Fruit fly (Drosophila melanogaster) whole organism: Measurements from ENCODE around the gene CG10973.

ENCODE experiments used
- CG8478 ChIP-seq: fragments of >200 bp; optimal IDR thresholded peaks from 2 replicates; lab custom pipeline; 2018; ENCODE audit warnings: inconsistent platforms
- Dll ChIP-seq: fragments of >200 bp; optimal IDR thresholded peaks from 2 replicates; lab custom pipeline; 2017
- EcR ChIP-seq, 2 experiments: fragments of >200 bp; optimal IDR thresholded peaks; 2 replicates each; lab custom pipeline; 2017; ENCODE audit warnings: missing biosample characterization in 2 of 2, missing genetic modification characterization in 2 of 2, missing genetic modification reagents in 2 of 2
- pan ChIP-seq: fragments of >200 bp; optimal IDR thresholded peaks from 2 replicates; lab custom pipeline; 2017
- psq ChIP-seq: fragments of >200 bp; optimal IDR thresholded peaks from 2 replicates; lab custom pipeline; 2017
- usp ChIP-seq: fragments of >200 bp; optimal IDR thresholded peaks from 2 replicates; lab custom pipeline; 2017; ENCODE audit warnings: missing biosample characterization, missing genetic modification characterization, mixed read lengths

DNA sequence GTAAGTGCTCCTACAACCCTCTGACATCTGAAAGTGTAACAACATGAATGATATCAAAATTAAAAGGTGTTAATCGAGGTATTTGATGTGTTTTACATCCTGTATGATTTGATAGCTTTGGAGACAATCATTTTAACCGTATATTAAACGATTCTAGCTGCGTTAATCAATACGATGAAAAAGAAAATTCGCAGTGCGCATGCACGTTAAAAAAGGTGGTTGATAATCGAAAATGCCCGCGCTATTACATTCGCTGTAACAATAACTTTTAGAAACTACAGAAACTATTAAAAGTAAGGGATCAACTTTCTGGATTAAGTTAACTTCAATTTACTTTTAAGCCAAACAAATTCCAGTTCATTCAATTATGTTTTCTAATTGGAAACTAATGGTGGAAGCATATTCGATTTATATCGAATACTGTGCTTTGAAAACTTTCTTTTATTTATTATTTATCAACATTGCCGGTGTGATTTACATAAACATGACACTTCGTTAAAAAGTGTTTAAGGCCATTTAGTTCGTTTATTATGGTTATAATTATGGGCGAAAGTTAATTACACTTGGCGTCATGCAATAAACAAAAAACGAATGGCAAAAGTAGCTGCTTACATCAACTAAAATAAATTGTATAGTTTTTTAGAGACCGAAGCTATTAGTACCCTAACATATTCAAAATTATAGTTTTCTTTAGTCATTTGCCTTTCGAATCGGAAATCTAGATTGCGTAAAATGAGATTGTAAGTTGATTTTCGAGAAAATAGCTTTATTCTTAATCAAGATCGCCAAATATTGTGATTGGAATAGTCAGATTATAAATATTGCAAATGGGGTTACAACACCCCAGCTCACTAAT lies 5.6 kb downstream of the CG10973 start:
- TF ChIP-seq CG8478, result no peak
- TF ChIP-seq psq (lab: Kevin White, UChicago), result no peak
- no peak for TF ChIP-seq pan
- TF ChIP-seq usp (GFP tag; lab: Kevin White, UChicago), result no peak
- no peak for TF ChIP-seq Dll (lab: Kevin White, UChicago)
- no peak for TF ChIP-seq EcR (GFP tag; optimal IDR thresholded peaks at IDR 0.05; lab: Kevin White, UChicago)
